Worm (Caenorhabditis elegans): ENCODE data around the gene alh-8.

The alh-8 gene

DNA sequence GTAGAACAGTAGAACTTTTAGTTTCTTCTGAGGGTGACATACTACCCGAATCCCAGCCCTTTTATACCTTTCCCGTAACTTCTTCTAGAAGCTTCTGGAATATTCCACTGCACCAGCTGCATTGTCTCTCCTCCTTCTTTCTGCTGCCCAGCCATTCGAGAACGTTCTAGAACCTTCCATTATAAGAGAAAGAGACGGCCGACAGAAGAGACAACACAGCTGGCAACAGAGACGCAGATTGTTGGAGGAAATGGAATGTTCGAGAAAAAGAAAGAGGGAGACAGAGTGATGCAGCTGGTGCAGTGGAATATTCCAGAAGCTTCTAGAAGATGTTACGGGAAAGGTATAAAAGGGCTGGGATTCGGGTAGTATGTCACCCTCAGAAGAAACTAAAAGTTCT is 30.4 kb downstream of the alh-8 start, which contains the start of the genes F44E5.4 and F44E5.5 (continued):
- TF ChIP-seq ceh-82 (tag; optimal IDR thresholded peaks at IDR 0.05) (peak; percentile 65 to 81 (median 69)), aha-1 (tag; optimal IDR thresholded peaks at IDR 0.05) (peak; percentile 76), snu-23 (GFP tag; optimal IDR thresholded peaks at IDR 0.05) (peak; percentile 92), elt-3 (tag; optimal IDR thresholded peaks at IDR 0.05) (peak in 2 of 6 experiments; percentile 63 to 86), skn-1 (tag; optimal IDR thresholded peaks at IDR 0.05) (peak; percentile 47), isw-1 (GFP tag; IDR thresholded peaks at IDR 0.05) (peak; percentile 94), lin-13 (GFP tag; optimal IDR thresholded peaks at IDR 0.05) (peak; percentile 87), lin-39 (tag; optimal IDR thresholded peaks at IDR 0.05) (peak; percentile 52), lir-3 (tag; optimal IDR thresholded peaks at IDR 0.05; ENCODE audit: poor library complexity) (peak; percentile 64), nhr-237 (tag; optimal IDR thresholded peaks at IDR 0.05) (peak; percentile 83), ceh-88 (GFP tag; IDR thresholded peaks at IDR 0.05) (peak; percentile 94), mef-2 (tag; optimal IDR thresholded peaks at IDR 0.05) (peak; percentile 56), C16A3.4 (tag; optimal IDR thresholded peaks at IDR 0.05) (peak; percentile 16), unc-86 (tag; optimal IDR thresholded peaks at IDR 0.05) (peak; percentile 89), rnt-1 (tag; optimal IDR thresholded peaks at IDR 0.05) (peak; percentile 88), mep-1 (tag; optimal IDR thresholded peaks at IDR 0.05) (peak; percentile 62), swsn-7 (tag; optimal IDR thresholded peaks at IDR 0.05) (peak; percentile 95), ceh-90 (tag; optimal IDR thresholded peaks at IDR 0.05) (peak; percentile 12), tbx-2 (tag; optimal IDR thresholded peaks at IDR 0.05) (peak; percentile 84), fos-1 (tag; optimal IDR thresholded peaks at IDR 0.05) (peak; percentile 63), jun-1 (tag; optimal IDR thresholded peaks at IDR 0.05) (peak; percentile 90)

DNA sequence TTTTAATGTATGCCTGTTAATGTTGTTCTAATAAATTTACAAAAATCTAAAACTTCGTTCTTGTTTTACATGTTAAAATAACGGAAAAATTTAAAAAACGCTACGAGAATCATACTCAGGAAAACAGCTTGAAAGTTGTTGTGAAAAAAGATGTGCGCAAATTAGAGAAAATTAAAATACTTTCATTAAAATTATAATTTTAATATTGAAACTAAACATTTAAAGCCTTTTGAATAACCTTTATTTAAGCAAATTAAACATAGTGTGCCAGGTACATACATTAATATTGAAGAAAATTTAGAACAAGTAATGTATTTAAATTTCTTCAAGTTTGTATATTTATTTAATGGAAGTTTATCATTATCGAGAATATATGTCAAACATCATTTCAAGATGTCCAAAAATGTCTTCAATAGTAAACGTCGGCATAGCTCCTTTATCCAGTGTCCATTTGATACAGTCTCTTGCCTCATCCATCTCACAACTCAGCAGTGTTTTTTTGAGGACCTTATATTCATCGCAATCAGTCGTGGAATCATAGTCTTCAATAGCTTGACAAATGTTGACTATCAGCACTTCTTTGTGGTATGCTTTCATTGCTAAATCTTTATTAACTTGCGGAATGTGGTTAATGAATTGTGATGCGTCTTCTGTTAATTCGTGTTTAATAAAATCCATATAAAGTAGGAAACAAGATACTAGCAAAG is 33.1 kb downstream of the alh-8 start:
- no peak for TF ChIP-seq fkh-4 (tag; optimal IDR thresholded peaks at IDR 0.05; ENCODE audit: borderline replicate concordance)
- TF ChIP-seq elt-2 (tag; optimal IDR thresholded peaks at IDR 0.05), result peak; percentile 8
- peak; percentile 63 for TF ChIP-seq snpc-4 (tag; optimal IDR thresholded peaks at IDR 0.05)
- TF ChIP-seq pag-3 (tag; optimal IDR thresholded peaks at IDR 0.05; ENCODE audit: borderline replicate concordance, insufficient read depth), result no peak
- no peak for TF ChIP-seq sox-4 (tag; optimal IDR thresholded peaks at IDR 0.05)
- TF ChIP-seq ztf-4 (tag; optimal IDR thresholded peaks at IDR 0.05), result peak; percentile 91
- TF ChIP-seq nhr-90 (tag; optimal IDR thresholded peaks at IDR 0.05; ENCODE audit: poor library complexity), result peak; percentile 26
- no peak for TF ChIP-seq pqm-1 (tag; optimal IDR thresholded peaks at IDR 0.05)
- no peak for TF ChIP-seq lin-14 (GFP tag; optimal IDR thresholded peaks at IDR 0.05)
- no peak for TF ChIP-seq C34B4.2 (tag; optimal IDR thresholded peaks at IDR 0.05)
- peak; percentile 31 for TF ChIP-seq swsn-7 (tag; optimal IDR thresholded peaks at IDR 0.05)
- TF ChIP-seq Y116A8C.19 (tag; optimal IDR thresholded peaks at IDR 0.05; ENCODE audit: borderline replicate concordance), result no peak
- TF ChIP-seq nhr-11 (tag; optimal IDR thresholded peaks at IDR 0.05), result no peak
- no peak for TF ChIP-seq C04F5.9 (tag; optimal IDR thresholded peaks at IDR 0.05)
- TF ChIP-seq ceh-63 (GFP tag; optimal IDR thresholded peaks at IDR 0.05), result no peak
- TF ChIP-seq fos-1 (tag; optimal IDR thresholded peaks at IDR 0.05), result no peak
- TF ChIP-seq tbx-2 (tag; optimal IDR thresholded peaks at IDR 0.05), result no peak
- no peak for TF ChIP-seq blmp-1 (tag; optimal IDR thresholded peaks at IDR 0.05)
- TF ChIP-seq fkh-8 (tag; optimal IDR thresholded peaks at IDR 0.05), result peak; percentile 80
- TF ChIP-seq dsc-1 (tag; optimal IDR thresholded peaks at IDR 0.05), result no peak
- TF ChIP-seq irx-1 (tag; optimal IDR thresholded peaks at IDR 0.05), result peak; percentile 15
- TF ChIP-seq nhr-237 (tag; optimal IDR thresholded peaks at IDR 0.05), result no peak
- TF ChIP-seq sup-37 (GFP tag; optimal IDR thresholded peaks at IDR 0.05), result no peak
- TF ChIP-seq sptf-1 (tag; optimal IDR thresholded peaks at IDR 0.05), result no peak
- TF ChIP-seq pax-3 (tag; optimal IDR thresholded peaks at IDR 0.05), result peak; percentile 31
- peak; percentile 52; the same call in 1 of the 2 replicates for TF ChIP-seq ceh-88 (GFP tag; IDR thresholded peaks at IDR 0.05)
- TF ChIP-seq nhr-47 (tag; optimal IDR thresholded peaks at IDR 0.05), result no peak
- TF ChIP-seq nhr-28 (tag; optimal IDR thresholded peaks at IDR 0.05), result no peak
- TF ChIP-seq jun-1 (tag; optimal IDR thresholded peaks at IDR 0.05), result no peak
- TF ChIP-seq nhr-85 (tag), result peak; percentile 43
- peak in 1 of 6 experiments; percentile 65 for TF ChIP-seq elt-3 (tag; optimal IDR thresholded peaks at IDR 0.05)
- TF ChIP-seq aha-1 (tag; optimal IDR thresholded peaks at IDR 0.05), result peak; percentile 27
- TF ChIP-seq hlh-4 (tag; optimal IDR thresholded peaks at IDR 0.05), result no peak
- peak; percentile 14; the same call in 1 of the 2 replicates for TF ChIP-seq isw-1 (GFP tag; IDR thresholded peaks at IDR 0.05)
- TF ChIP-seq nhr-19 (GFP tag; conservative IDR thresholded peaks at IDR 0.05), result peak; percentile 41
- TF ChIP-seq tlp-1 (tag; optimal IDR thresholded peaks at IDR 0.05), result no peak
- TF ChIP-seq efl-3 (GFP tag; optimal IDR thresholded peaks at IDR 0.05), result no peak
- TF ChIP-seq C16A3.4 (tag; optimal IDR thresholded peaks at IDR 0.05), result peak; percentile 19
- peak; percentile 56 for TF ChIP-seq mef-2 (tag; optimal IDR thresholded peaks at IDR 0.05)
